Worm (Caenorhabditis elegans) whole organism, L4 larva: Measurements from ENCODE around the gene parp-2.

Experiments
- F44E2.7 ChIP-seq: fragments of 200-800 bp; sonication (Bioruptor generic); IDR thresholded peaks from 2 replicates; pipeline ENCODE4 v2.1.2; 2022; ENCODE audit warnings: missing genetic modification characterization, missing compliant biosample characterization
- T20F7.1 ChIP-seq: fragments of 200-800 bp; sonication (Bioruptor generic); optimal IDR thresholded peaks from 2 replicates; lab custom pipeline; 2018; ENCODE audit warnings: mild to moderate bottlenecking, missing genetic modification characterization, missing compliant biosample characterization
- Y75B8A.6 ChIP-seq: fragments of 200-800 bp; sonication (Bioruptor generic); IDR thresholded peaks from 2 replicates; pipeline ENCODE4 v1.3.6; 2022; ENCODE audit warnings: missing genetic modification reagents, missing genetic modification characterization, missing compliant biosample characterization
- aha-1 ChIP-seq: fragments of 150-350 bp; peaks from one replicate; lab custom pipeline; 2014; ENCODE audit warnings: missing biosample characterization, missing genetic modification characterization
- ama-1 ChIP-seq: fragments of 150-350 bp; optimal IDR thresholded peaks from 2 replicates; lab custom pipeline; 2014; ENCODE audit warnings: inconsistent platforms, mixed read lengths
- arid-1 ChIP-seq: fragments of 200-800 bp; sonication (Bioruptor generic); conservative IDR thresholded peaks from 2 replicates; pipeline ENCODE4 v1.3.6; 2022; ENCODE audit warnings: missing genetic modification reagents, missing genetic modification characterization, missing compliant biosample characterization
- ceh-32 ChIP-seq: sonication (generic microtip); optimal IDR thresholded peaks from 2 replicates; lab custom pipeline; 2016; ENCODE audit warnings: mild to moderate bottlenecking, missing genetic modification characterization, missing compliant biosample characterization; ENCODE audit not compliant: poor library complexity
- ceh-82 ChIP-seq: sonication (generic microtip); optimal IDR thresholded peaks from 2 replicates; lab custom pipeline; 2017; ENCODE audit warnings: missing biosample characterization, missing genetic modification characterization
- daf-12 ChIP-seq: fragments of 150-350 bp; optimal IDR thresholded peaks from 2 replicates; lab custom pipeline; 2014; ENCODE audit warnings: missing biosample characterization, missing genetic modification reagents, missing genetic modification characterization
- dmd-6 ChIP-seq: fragments of 200-800 bp; sonication (Bioruptor generic); IDR thresholded peaks from 2 replicates; pipeline ENCODE4 v1.3.6; 2022; ENCODE audit warnings: missing genetic modification reagents, missing genetic modification characterization, missing compliant biosample characterization
- dmd-8 ChIP-seq: fragments of 200-800 bp; sonication (Bioruptor generic); IDR thresholded peaks from 2 replicates; pipeline ENCODE4 v1.3.6; 2022; ENCODE audit warnings: missing genetic modification characterization, missing compliant biosample characterization
- dpl-1 ChIP-seq: fragments of 150-350 bp; optimal IDR thresholded peaks from 2 replicates; lab custom pipeline; 2014; ENCODE audit warnings: missing biosample characterization, missing genetic modification reagents, missing genetic modification characterization
- duxl-1 ChIP-seq: sonication (generic microtip); optimal IDR thresholded peaks from 2 replicates; lab custom pipeline; 2016; ENCODE audit warnings: mild to moderate bottlenecking, missing genetic modification characterization, moderate library complexity, missing compliant biosample characterization; ENCODE audit not compliant: poor library complexity
- dve-1 ChIP-seq: sonication (generic microtip); optimal IDR thresholded peaks from 2 replicates; lab custom pipeline; 2017; ENCODE audit warnings: antibody characterized with exemption, mild to moderate bottlenecking, missing genetic modification characterization, missing compliant biosample characterization; ENCODE audit not compliant: insufficient read depth
- fkh-10 ChIP-seq: fragments of 150-350 bp; optimal IDR thresholded peaks from 2 replicates; lab custom pipeline; 2014; ENCODE audit warnings: missing biosample characterization, missing genetic modification reagents, missing genetic modification characterization
- hif-1 ChIP-seq, 2 experiments: sonication (generic microtip); optimal IDR thresholded peaks; 2 replicates each; lab custom pipeline; 2016 to 2017; ENCODE audit warnings: missing compliant biosample characterization in 2 of 2, missing genetic modification characterization in 2 of 2, missing genetic modification reagents in 2 of 2, missing genotype in 2 of 2, mild to moderate bottlenecking in 1 of 2
- hlh-11 ChIP-seq: fragments of 200-800 bp; sonication (Bioruptor generic); optimal IDR thresholded peaks from 2 replicates; lab custom pipeline; 2018; ENCODE audit warnings: mild to moderate bottlenecking, missing genetic modification characterization, missing compliant biosample characterization
- hlh-30 ChIP-seq: sonication (generic microtip); optimal IDR thresholded peaks from 2 replicates; lab custom pipeline; 2017; ENCODE audit warnings: antibody characterized with exemption, mild to moderate bottlenecking, missing genetic modification characterization, missing compliant biosample characterization; ENCODE audit not compliant: insufficient read depth
- jun-1 ChIP-seq: fragments of 150-350 bp; optimal IDR thresholded peaks from 2 replicates; lab custom pipeline; 2014; ENCODE audit warnings: missing biosample characterization, missing genetic modification reagents, missing genetic modification characterization
- lim-7 ChIP-seq: fragments of 200-800 bp; sonication (Bioruptor generic); IDR thresholded peaks from 2 replicates; pipeline ENCODE4 v1.3.6; 2022; ENCODE audit warnings: missing genetic modification characterization, missing compliant biosample characterization
- lin-1 ChIP-seq: fragments of 200-800 bp; sonication (Bioruptor generic); IDR thresholded peaks from 2 replicates; pipeline ENCODE4 v1.3.6; 2022; ENCODE audit warnings: missing genetic modification reagents, missing genetic modification characterization, missing compliant biosample characterization
- lin-39 ChIP-seq: fragments of 150-350 bp; optimal IDR thresholded peaks from 2 replicates; lab custom pipeline; 2014; ENCODE audit warnings: missing biosample characterization, missing genetic modification reagents, missing genetic modification characterization
- lsy-2 ChIP-seq, 2 experiments: fragments of 150-350 bp in 1 of 2; sonication (generic microtip) in 1 of 2; optimal IDR thresholded peaks; 2 replicates each; lab custom pipeline; 2014 to 2017; ENCODE audit warnings: missing biosample characterization in 2 of 2, missing genetic modification characterization in 2 of 2
- madf-5 ChIP-seq, 2 experiments: fragments of 200-800 bp; sonication (Bioruptor generic); IDR thresholded peaks; 2 replicates each; pipeline ENCODE4 v1.3.6; 2022; ENCODE audit warnings: missing compliant biosample characterization in 2 of 2, missing genetic modification characterization in 2 of 2
- mdt-29 ChIP-seq: fragments of 200-800 bp; sonication (Bioruptor generic); IDR thresholded peaks from 2 replicates; pipeline ENCODE4 v1.3.6; 2022; ENCODE audit warnings: missing genetic modification reagents, missing genetic modification characterization, missing compliant biosample characterization
- mep-1 ChIP-seq: fragments of 150-350 bp; sonication (generic microtip); optimal IDR thresholded peaks from 3 replicates; lab custom pipeline; 2014; ENCODE audit warnings: missing biosample characterization, missing genetic modification characterization
- mxl-2 ChIP-seq: fragments of 200-800 bp; sonication (Bioruptor generic); conservative IDR thresholded peaks from 2 replicates; pipeline ENCODE4 v1.3.6; 2022; ENCODE audit warnings: missing genetic modification reagents, missing genetic modification characterization, missing compliant biosample characterization
- mxl-3 ChIP-seq: fragments of 200-800 bp; sonication (Bioruptor generic); optimal IDR thresholded peaks from 2 replicates; lab custom pipeline; 2018; ENCODE audit warnings: mild to moderate bottlenecking, missing genetic modification characterization, missing compliant biosample characterization
- nhr-10 ChIP-seq: fragments of 150-350 bp; optimal IDR thresholded peaks from 2 replicates; lab custom pipeline; 2014; ENCODE audit warnings: missing biosample characterization, missing genetic modification characterization
- nhr-102 ChIP-seq: sonication (generic microtip); optimal IDR thresholded peaks from 2 replicates; lab custom pipeline; 2016; ENCODE audit warnings: mild to moderate bottlenecking, missing genetic modification characterization, moderate library complexity, missing compliant biosample characterization
- nhr-25 ChIP-seq: sonication (generic microtip); optimal IDR thresholded peaks from 2 replicates; lab custom pipeline; 2017; ENCODE audit warnings: missing genetic modification characterization, mild to moderate bottlenecking, missing compliant biosample characterization, antibody characterized with exemption, moderate library complexity, borderline replicate concordance; ENCODE audit not compliant: insufficient read depth
- nhr-28 ChIP-seq: fragments of 150-350 bp; optimal IDR thresholded peaks from 2 replicates; lab custom pipeline; 2014; ENCODE audit warnings: missing biosample characterization, missing genetic modification characterization
- nhr-76 ChIP-seq: fragments of 150-350 bp; optimal IDR thresholded peaks from 2 replicates; lab custom pipeline; 2014; ENCODE audit warnings: missing biosample characterization, missing genetic modification characterization
- pha-4 ChIP-seq, 2 experiments: fragments of 150-350 bp in 1 of 2; fragments of 200-800 bp in 1 of 2; sonication (Bioruptor generic) in 1 of 2; IDR thresholded peaks in 1 of 2; optimal IDR thresholded peaks in 1 of 2; 2 replicates each; pipeline versions ENCODE4 v1.3.6 to Lab custom; 2014 to 2022; ENCODE audit warnings: missing genetic modification characterization in 2 of 2, missing genetic modification reagents in 2 of 2, missing biosample characterization in 1 of 2, missing compliant biosample characterization in 1 of 2
- php-3 ChIP-seq: fragments of 200-800 bp; sonication (Bioruptor generic); IDR thresholded peaks from 2 replicates; pipeline ENCODE4 v1.3.6; 2022; ENCODE audit warnings: missing genetic modification reagents, missing genetic modification characterization, missing compliant biosample characterization
- pqm-1 ChIP-seq: sonication (generic microtip); optimal IDR thresholded peaks from 2 replicates; lab custom pipeline; 2017; ENCODE audit warnings: missing biosample characterization, missing genetic modification characterization
- rbr-2 ChIP-seq: sonication (generic microtip); optimal IDR thresholded peaks from 2 replicates; lab custom pipeline; 2016; ENCODE audit warnings: missing genotype, missing genetic modification characterization, missing compliant biosample characterization
- saeg-2 ChIP-seq: fragments of 200-800 bp; sonication (Bioruptor generic); IDR thresholded peaks from 2 replicates; pipeline ENCODE4 v1.3.6; 2022; ENCODE audit warnings: missing genetic modification reagents, missing genetic modification characterization, missing compliant biosample characterization
- spr-1 ChIP-seq: sonication (generic microtip); optimal IDR thresholded peaks from 2 replicates; lab custom pipeline; 2016; ENCODE audit warnings: mild to moderate bottlenecking, missing genetic modification characterization, missing compliant biosample characterization
- spr-3 ChIP-seq: fragments of 200-800 bp; sonication (Bioruptor generic); optimal IDR thresholded peaks from 2 replicates; lab custom pipeline; 2018; ENCODE audit warnings: mild to moderate bottlenecking, missing genetic modification characterization, missing compliant biosample characterization
- tag-97 ChIP-seq: fragments of 200-800 bp; sonication (Bioruptor generic); IDR thresholded peaks from 2 replicates; pipeline ENCODE4 v1.3.6; 2022; ENCODE audit warnings: missing genetic modification characterization, missing compliant biosample characterization
- tra-1 ChIP-seq: fragments of 200-800 bp; sonication (Bioruptor generic); IDR thresholded peaks from 2 replicates; pipeline ENCODE4 v1.3.6; 2022; ENCODE audit warnings: missing genetic modification reagents, missing genetic modification characterization, missing compliant biosample characterization
- unc-130 ChIP-seq: sonication (generic microtip); optimal IDR thresholded peaks from 2 replicates; lab custom pipeline; 2016; ENCODE audit warnings: missing genetic modification reagents, missing genetic modification characterization, missing compliant biosample characterization
- unc-39 ChIP-seq: sonication (generic microtip); optimal IDR thresholded peaks from 2 replicates; lab custom pipeline; 2017; ENCODE audit warnings: missing biosample characterization, missing genetic modification characterization

parp-2 gene

DNA sequence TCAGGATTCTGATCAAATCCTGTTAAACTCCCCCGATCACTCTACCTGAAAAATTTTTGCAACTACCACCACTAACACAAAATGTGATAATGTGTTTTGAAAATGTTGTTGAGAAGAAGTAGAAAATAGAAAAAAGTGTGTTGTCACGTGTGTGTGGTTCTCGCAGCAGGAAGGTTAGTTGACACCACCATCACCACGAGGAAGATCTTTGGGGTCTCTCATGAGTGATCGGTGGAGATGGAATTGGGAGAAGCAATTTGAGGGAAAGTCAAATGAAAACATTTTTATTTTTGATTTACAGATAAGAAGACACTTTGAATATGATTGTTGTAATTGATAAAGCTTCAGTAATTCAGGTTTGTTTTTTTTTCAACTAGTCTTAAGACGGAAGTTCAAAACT lies 8.8 kb downstream of the parp-2 start (continued):
- TF ChIP-seq tag-97 (no peak), ceh-32 (no peak), dmd-6 (GFP tag; lab: Robert Waterston, UW) (peak; percentile 69), saeg-2 (GFP tag; lab: Robert Waterston, UW) (no peak), nhr-76 (tag; lab: Kevin White, UChicago) (no peak), mep-1 (tag; lab: Kevin White, UChicago) (peak; percentile 49), hlh-30 (tag; lab: Kevin White, UChicago) (peak; percentile 96), lim-7 (GFP tag; lab: Robert Waterston, UW) (no peak), mxl-2 (GFP tag; lab: Robert Waterston, UW) (no peak), aha-1 (tag; lab: Kevin White, UChicago) (peak; percentile 94), daf-12 (tag; lab: Kevin White, UChicago) (no peak), spr-3 (GFP tag; lab: Kevin White, UChicago) (no peak), hlh-11 (tag; lab: Kevin White, UChicago) (peak; percentile 77), arid-1 (GFP tag; lab: Robert Waterston, UW) (no peak), madf-5 (GFP tag; IDR thresholded peaks at IDR 0.05; lab: Robert Waterston, UW) (no peak)
- TF ChIP-seq, all 104 proteins: peak for 15

DNA sequence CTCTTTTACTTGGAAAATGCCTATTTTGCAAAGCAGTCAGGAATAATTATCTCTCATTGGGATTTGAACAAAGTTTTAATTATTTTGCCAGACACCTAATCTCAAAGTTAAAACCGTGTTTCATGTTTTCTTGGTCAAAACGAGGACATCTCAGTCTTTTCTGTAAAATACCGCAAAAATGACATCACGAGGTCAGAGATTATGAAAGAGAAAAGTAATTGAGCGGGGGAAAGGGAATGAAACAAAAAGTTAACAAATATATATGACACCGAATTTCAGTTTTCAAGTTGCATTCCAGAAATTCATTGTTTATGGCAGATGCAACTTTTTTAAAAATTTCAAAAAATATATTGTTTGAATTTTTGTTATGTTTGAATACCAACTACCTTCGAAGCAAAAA lies 9.7 kb downstream of the parp-2 start:
- TF ChIP-seq dve-1 = peak; percentile 46
- peak; percentile 4 for TF ChIP-seq mep-1 (tag; lab: Kevin White, UChicago)
- TF ChIP-seq dpl-1 (GFP tag; lab: Kevin White, UChicago) = no peak
- peak; percentile 89 for TF ChIP-seq aha-1 (tag; lab: Kevin White, UChicago)
- TF ChIP-seq, all 104 proteins: peak for 3

DNA sequence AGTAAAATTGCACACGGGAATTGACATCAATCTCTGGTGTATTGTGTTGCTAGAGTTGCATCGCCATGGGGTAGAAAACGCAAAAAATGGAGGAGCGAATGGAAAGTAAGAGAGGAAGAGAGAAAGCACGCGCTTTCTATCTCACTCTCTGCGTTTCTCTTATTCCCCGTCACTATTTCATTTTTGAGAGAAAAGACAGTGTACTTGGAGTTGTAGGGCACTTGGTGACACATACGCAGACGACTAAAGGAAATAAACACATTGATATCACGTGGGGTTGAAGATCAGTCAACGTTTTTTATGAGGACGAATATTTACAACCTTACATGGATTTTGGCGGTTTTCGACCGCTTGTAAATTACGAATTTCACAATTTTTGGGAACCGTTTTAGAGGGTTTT lies 10.6 kb downstream of the parp-2 start:
- TF ChIP-seq php-3 (GFP tag; lab: Robert Waterston, UW) = peak; percentile 84
- TF ChIP-seq Y75B8A.6 (GFP tag; lab: Robert Waterston, UW) = 0 out of 2 replicates have a peak, but pooled peaks have one; percentile 16
- peak; percentile 100 for TF ChIP-seq dmd-6 (GFP tag; lab: Robert Waterston, UW)
- TF ChIP-seq ama-1 (lab: Kevin White, UChicago) = peak; percentile 61
- no peak for TF ChIP-seq unc-130 (GFP tag; lab: Kevin White, UChicago)
- peak; percentile 98 for TF ChIP-seq aha-1 (tag; lab: Kevin White, UChicago)
- TF ChIP-seq jun-1 (tag; lab: Kevin White, UChicago) = peak; percentile 78
- TF ChIP-seq lin-1 (GFP tag; lab: Robert Waterston, UW) = peak; percentile 53; the same call in 1 of the 2 replicates
- TF ChIP-seq F44E2.7 (GFP tag; lab: Robert Waterston, UW) = no peak
- peak; percentile 70 for TF ChIP-seq dpl-1 (GFP tag; lab: Kevin White, UChicago)
- peak; percentile 79 for TF ChIP-seq rbr-2 (tag; lab: Kevin White, UChicago)
- TF ChIP-seq lsy-2 (tag; optimal IDR thresholded peaks at IDR 0.05; lab: Kevin White, UChicago) = peak; percentile 74 to 93
- peak; percentile 85 for TF ChIP-seq T20F7.1
- TF ChIP-seq duxl-1 (tag; lab: Kevin White, UChicago) = peak; percentile 53
- peak; percentile 99 for TF ChIP-seq nhr-28 (tag; lab: Kevin White, UChicago)
- peak; percentile 64 for TF ChIP-seq nhr-76 (tag; lab: Kevin White, UChicago)
- no peak for TF ChIP-seq ceh-32
- TF ChIP-seq spr-1 (tag; lab: Kevin White, UChicago) = peak; percentile 60
- TF ChIP-seq hif-1 (tag; optimal IDR thresholded peaks at IDR 0.05; lab: Kevin White, UChicago) = peak; percentile 75 to 96
- no peak for TF ChIP-seq ceh-82 (tag; lab: Kevin White, UChicago)
- TF ChIP-seq nhr-25 (tag; lab: Kevin White, UChicago) = peak; percentile 62
- peak; percentile 94 for TF ChIP-seq nhr-10 (tag; lab: Kevin White, UChicago)
- peak; percentile 60 for TF ChIP-seq pqm-1
- TF ChIP-seq unc-39 (tag; lab: Kevin White, UChicago) = no peak
- TF ChIP-seq lin-39 = peak; percentile 42
- TF ChIP-seq mep-1 (tag; lab: Kevin White, UChicago) = peak; percentile 96
- TF ChIP-seq mxl-3 = peak; percentile 99
- TF ChIP-seq nhr-102 = peak; percentile 89
- peak; percentile 69; the same call in 1 of the 2 replicates for TF ChIP-seq arid-1 (GFP tag; lab: Robert Waterston, UW)
- TF ChIP-seq hlh-11 (tag; lab: Kevin White, UChicago) = peak; percentile 99
- peak; percentile 82 for TF ChIP-seq pha-4 (GFP tag; IDR thresholded peaks at IDR 0.05; lab: Robert Waterston, UW)
- peak; percentile 87 for TF ChIP-seq pha-4 (tag; optimal IDR thresholded peaks at IDR 0.05; lab: Kevin White, UChicago)
- TF ChIP-seq mxl-2 (GFP tag; lab: Robert Waterston, UW) = peak; percentile 68
- no peak for TF ChIP-seq dmd-8 (GFP tag; lab: Robert Waterston, UW)
- TF ChIP-seq tra-1 (GFP tag; lab: Robert Waterston, UW) = peak; percentile 97
- TF ChIP-seq mdt-29 = peak; percentile 61; the same call in 1 of the 2 replicates
- peak; percentile 30 for TF ChIP-seq fkh-10
